Fruit fly (Drosophila melanogaster): Measurements from ENCODE around the gene Alp12.
A peak's percentile ranks its signal among the peaks of the same experiment; 100 is the strongest.

Alp12 gene

DNA sequence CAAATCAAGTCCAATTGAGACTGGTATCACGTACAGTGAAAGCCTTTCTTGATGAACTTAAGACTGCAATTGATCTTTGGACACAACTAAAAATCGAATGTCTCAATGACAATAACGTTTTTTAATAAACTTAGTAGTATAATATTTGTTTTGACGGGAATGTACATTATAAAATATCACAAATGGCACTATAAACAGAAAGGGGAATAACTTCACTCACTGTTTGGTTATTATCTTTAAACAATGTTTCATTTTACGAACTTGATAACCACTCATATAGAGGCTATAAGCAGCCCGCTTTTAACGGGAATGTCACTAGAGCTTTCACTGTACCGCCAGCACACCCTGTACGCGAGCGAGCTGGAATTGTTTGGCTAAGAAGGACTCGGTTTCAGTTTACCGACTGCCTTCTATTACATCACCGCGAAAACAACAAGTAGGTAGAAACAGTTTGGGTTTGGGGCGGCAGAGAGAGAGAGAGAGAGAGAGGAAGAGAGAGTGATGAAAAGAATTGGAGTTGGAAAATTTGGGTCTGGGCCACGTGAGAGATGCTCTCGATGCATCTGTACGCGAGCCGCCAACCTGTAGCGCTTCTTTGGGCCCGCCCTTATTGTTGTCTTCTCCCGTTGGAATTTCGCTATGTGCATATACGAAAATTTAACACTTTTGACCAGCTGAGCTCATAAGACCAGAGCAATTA is 26.1 kb upstream of the Alp12 start (continued):
- TF ChIP-seq CG30431 (GFP tag; optimal IDR thresholded peaks at IDR 0.05) (no peak), Kr (GFP tag; optimal IDR thresholded peaks at IDR 0.05) (no peak), Ada2b (GFP tag; IDR thresholded peaks at IDR 0.05) (no peak), Stat92E (GFP tag; optimal IDR thresholded peaks at IDR 0.05) (no peak), CG17186 (GFP tag; optimal IDR thresholded peaks at IDR 0.05) (no peak), amos (GFP tag; IDR thresholded peaks at IDR 0.05; ENCODE audit: partially characterized antibody) (no peak), CG2116 (GFP tag; optimal IDR thresholded peaks at IDR 0.05) (no peak), CG17359 (tag; optimal IDR thresholded peaks at IDR 0.05) (peak; percentile 29), CG6689 (GFP tag; IDR thresholded peaks at IDR 0.05) (no peak), CG4730 (GFP tag; IDR thresholded peaks at IDR 0.05) (no peak), Aef1 (GFP tag; IDR thresholded peaks at IDR 0.05) (no peak; the same call in 2 of the 3 replicates), ken (GFP tag; IDR thresholded peaks at IDR 0.05) (no peak), CG9797 (GFP tag; optimal IDR thresholded peaks at IDR 0.05) (no peak), Abd-B (GFP tag; optimal IDR thresholded peaks at IDR 0.05) (no peak), Lim3 (GFP tag; IDR thresholded peaks at IDR 0.05) (no peak), Chrac-16 (GFP tag; optimal IDR thresholded peaks at IDR 0.05) (peak; percentile 21), sima (GFP tag; optimal IDR thresholded peaks at IDR 0.05) (no peak), prd (optimal IDR thresholded peaks at IDR 0.05) (no peak), prd (GFP tag; IDR thresholded peaks at IDR 0.05) (no peak), croc (GFP tag; conservative IDR thresholded peaks at IDR 0.05) (no peak), CG13894 (tag; optimal IDR thresholded peaks at IDR 0.05) (no peak), kni (GFP tag; optimal IDR thresholded peaks at IDR 0.05) (no peak), Atf6 (GFP tag; IDR thresholded peaks at IDR 0.05) (no peak), BEAF-32 (GFP tag; optimal IDR thresholded peaks at IDR 0.05) (no peak), Rx (GFP tag; IDR thresholded peaks at IDR 0.05) (no peak), sim (GFP tag; IDR thresholded peaks at IDR 0.05) (no peak), CG4360 (GFP tag; IDR thresholded peaks at IDR 0.05) (no peak), CG10321 (GFP tag; IDR thresholded peaks at IDR 0.05) (no peak), Atf3 (GFP tag; optimal IDR thresholded peaks at IDR 0.05) (no peak), pros (GFP tag; optimal IDR thresholded peaks at IDR 0.05) (no peak), CG10654 (GFP tag; optimal IDR thresholded peaks at IDR 0.05) (no peak), gro (GFP tag; optimal IDR thresholded peaks at IDR 0.05) (no peak), CG1647 (GFP tag; optimal IDR thresholded peaks at IDR 0.05) (no peak), CG32767 (GFP tag; IDR thresholded peaks at IDR 0.05) (no peak), CG4424 (GFP tag; optimal IDR thresholded peaks at IDR 0.05) (no peak), Sin3A (optimal IDR thresholded peaks at IDR 0.05) (no peak), CG12155 (GFP tag; optimal IDR thresholded peaks at IDR 0.05) (peak; percentile 1), org-1 (GFP tag; optimal IDR thresholded peaks at IDR 0.05) (no peak), Trl (optimal IDR thresholded peaks at IDR 0.05) (peak; percentile 78 to 81), Trl (GFP tag; optimal IDR thresholded peaks at IDR 0.05) (no peak), CG16863 (GFP tag; optimal IDR thresholded peaks at IDR 0.05) (no peak), pfk (GFP tag; optimal IDR thresholded peaks at IDR 0.05) (no peak), CG31224 (GFP tag; IDR thresholded peaks at IDR 0.05) (no peak), dati (GFP tag; IDR thresholded peaks at IDR 0.05) (no peak), tup (GFP tag; optimal IDR thresholded peaks at IDR 0.05) (no peak), CG11560 (tag; IDR thresholded peaks at IDR 0.05) (no peak), Dip2 (GFP tag; IDR thresholded peaks at IDR 0.05) (no peak), D19B (GFP tag; optimal IDR thresholded peaks at IDR 0.05) (peak; percentile 3), Camta (GFP tag; optimal IDR thresholded peaks at IDR 0.05) (no peak), CG31441 (GFP tag; IDR thresholded peaks at IDR 0.05) (no peak), Rfx (GFP tag; IDR thresholded peaks at IDR 0.05) (no peak), gt (GFP tag; IDR thresholded peaks at IDR 0.05) (no peak), Lhr (GFP tag; optimal IDR thresholded peaks at IDR 0.05) (no peak)

Measured in whole organism, embryonic.